Worm (Caenorhabditis elegans) whole organism, young adult: ENCODE measurements around the gene uso-1.

Experiments used
- Y79H2A.3 ChIP-seq: fragments of 200-800 bp; sonication (Bioruptor generic); conservative IDR thresholded peaks from 2 replicates; pipeline ENCODE4 v1.3.6; 2022; ENCODE audit warnings: missing genetic modification reagents, missing genetic modification characterization, missing compliant biosample characterization
- ama-1 ChIP-seq, 3 experiments: fragments of 150-350 bp in 1 of 3; sonication (generic microtip) in 2 of 3; optimal IDR thresholded peaks; 2 replicates each; lab custom pipeline; 2014 to 2018; ENCODE audit warnings: missing biosample characterization in 2 of 3, missing genetic modification characterization in 2 of 3, missing genetic modification reagents in 2 of 3
- hsf-1 ChIP-seq: fragments of 200-800 bp; sonication (Bioruptor generic); IDR thresholded peaks from 2 replicates; pipeline ENCODE4 v1.3.6; 2022; ENCODE audit warnings: missing genetic modification reagents, missing genetic modification characterization, missing compliant biosample characterization
- lir-1 ChIP-seq: fragments of 200-800 bp; sonication (Bioruptor generic); conservative IDR thresholded peaks from 2 replicates; pipeline ENCODE4 v1.3.6; 2022; ENCODE audit warnings: missing genetic modification reagents, missing genetic modification characterization, missing compliant biosample characterization
- nfya-1 ChIP-seq: sonication (generic microtip); optimal IDR thresholded peaks from 2 replicates; lab custom pipeline; 2017; ENCODE audit warnings: antibody characterized with exemption, missing compliant biosample characterization, missing genetic modification characterization, borderline replicate concordance; ENCODE audit not compliant: insufficient read depth
- nhr-90 ChIP-seq: sonication (generic microtip); optimal IDR thresholded peaks from 2 replicates; lab custom pipeline; 2016; ENCODE audit warnings: missing genotype, mild to moderate bottlenecking, missing genetic modification characterization, missing compliant biosample characterization
- sea-2 ChIP-seq: fragments of 200-800 bp; sonication (Bioruptor generic); IDR thresholded peaks from 2 replicates; pipeline ENCODE4 v1.3.6; 2022; ENCODE audit warnings: missing genetic modification characterization, missing compliant biosample characterization
- snpc-4 ChIP-seq, 5 experiments: fragments of 150-350 bp in 1 of 5; sonication (generic microtip) in 4 of 5; optimal IDR thresholded peaks; 2 replicates each; lab custom pipeline; 2014 to 2018; ENCODE audit warnings: missing genetic modification characterization in 5 of 5, missing biosample characterization in 3 of 5, antibody characterized with exemption in 2 of 5, mild to moderate bottlenecking in 2 of 5, missing compliant biosample characterization in 2 of 5, missing genotype in 2 of 5, moderate library complexity in 2 of 5, missing genetic modification reagents in 1 of 5

- TF ChIP-seq Y79H2A.3 (GFP tag; lab: Robert Waterston, UW) (no peak), nfya-1 (tag; lab: Kevin White, UChicago) (no peak), nhr-90 (no peak), snpc-4 (GFP tag; optimal IDR thresholded peaks at IDR 0.05; lab: Kevin White, UChicago) (no peak), snpc-4 (tag; optimal IDR thresholded peaks at IDR 0.05; lab: Kevin White, UChicago) (no peak), sea-2 (GFP tag; lab: Robert Waterston, UW) (no peak), hsf-1 (GFP tag; lab: Robert Waterston, UW) (no peak), lir-1 (GFP tag; lab: Robert Waterston, UW) (no peak), ama-1 (optimal IDR thresholded peaks at IDR 0.05; lab: Kevin White, UChicago) (no peak), ama-1 (GFP tag; optimal IDR thresholded peaks at IDR 0.05; lab: Kevin White, UChicago) (no peak)
Measured at ce11 chrIV:13487596-13487995, 33.0 kb upstream of the uso-1 start.
